Worm (Caenorhabditis elegans) whole organism, L3 larva: ENCODE results near the gene H06I04.3.

ENCODE experiments used
- R02D3.7 ChIP-seq: fragments of 150-350 bp; optimal IDR thresholded peaks from 2 replicates; lab custom pipeline; 2014; ENCODE audit warnings: missing biosample characterization, missing genetic modification characterization
- ZK546.5 ChIP-seq: sonication (generic microtip); optimal IDR thresholded peaks from 2 replicates; lab custom pipeline; 2017; ENCODE audit warnings: missing biosample characterization, missing genetic modification characterization
- aly-2 ChIP-seq: fragments of 150-350 bp; optimal IDR thresholded peaks from 2 replicates; lab custom pipeline; 2014; ENCODE audit warnings: missing biosample characterization, missing genetic modification characterization
- ama-1 ChIP-seq: fragments of 150-350 bp; optimal IDR thresholded peaks from 2 replicates; lab custom pipeline; 2018
- ceh-28 ChIP-seq: fragments of 150-350 bp; optimal IDR thresholded peaks from 2 replicates; lab custom pipeline; 2014; ENCODE audit warnings: missing biosample characterization, missing genetic modification reagents, missing genetic modification characterization
- ceh-82 ChIP-seq: fragments of 150-350 bp; optimal IDR thresholded peaks from 2 replicates; lab custom pipeline; 2014; ENCODE audit warnings: missing biosample characterization, missing genetic modification characterization
- ceh-9 ChIP-seq: sonication (generic microtip); optimal IDR thresholded peaks from 2 replicates; lab custom pipeline; 2018; ENCODE audit warnings: missing biosample characterization, missing genetic modification characterization
- daf-12 ChIP-seq: fragments of 150-350 bp; optimal IDR thresholded peaks from 2 replicates; lab custom pipeline; 2014; ENCODE audit warnings: missing biosample characterization, missing genetic modification reagents, missing genetic modification characterization
- egl-27 ChIP-seq: sonication (generic microtip); optimal IDR thresholded peaks from 4 replicates; lab custom pipeline; 2017; ENCODE audit warnings: missing biosample characterization, missing genetic modification reagents, missing genetic modification characterization
- egl-5 ChIP-seq: fragments of 150-350 bp; optimal IDR thresholded peaks from 2 replicates; lab custom pipeline; 2017; ENCODE audit warnings: missing biosample characterization, missing genetic modification reagents, missing genetic modification characterization, inconsistent platforms
- elt-1 ChIP-seq: fragments of 150-350 bp; optimal IDR thresholded peaks from 2 replicates; lab custom pipeline; 2014; ENCODE audit warnings: missing biosample characterization, missing genetic modification characterization
- elt-2 ChIP-seq: sonication (generic microtip); optimal IDR thresholded peaks from 2 replicates; lab custom pipeline; 2016; ENCODE audit warnings: missing genetic modification reagents, mild to moderate bottlenecking, missing genetic modification characterization, missing compliant biosample characterization
- elt-3 ChIP-seq, 3 experiments: fragments of 150-350 bp in 1 of 3; sonication (generic microtip) in 2 of 3; optimal IDR thresholded peaks; 2 replicates in 2 of 3; 4 replicates in 1 of 3; lab custom pipeline; 2014 to 2017; ENCODE audit warnings: missing biosample characterization in 3 of 3, missing genetic modification characterization in 3 of 3
- eor-1 ChIP-seq, 2 experiments: fragments of 150-350 bp; optimal IDR thresholded peaks; 2 replicates each; lab custom pipeline; 2014 to 2018; ENCODE audit warnings: missing biosample characterization in 2 of 2, missing genetic modification characterization in 2 of 2
- fkh-10 ChIP-seq: sonication (generic microtip); optimal IDR thresholded peaks from 2 replicates; lab custom pipeline; 2017; ENCODE audit warnings: missing biosample characterization, missing genetic modification reagents, missing genetic modification characterization
- fkh-2 ChIP-seq: fragments of 150-350 bp; optimal IDR thresholded peaks from 2 replicates; lab custom pipeline; 2014; ENCODE audit warnings: missing biosample characterization, missing genetic modification reagents, missing genetic modification characterization
- fos-1 ChIP-seq: fragments of 150-350 bp; optimal IDR thresholded peaks from 2 replicates; lab custom pipeline; 2014; ENCODE audit warnings: missing biosample characterization, missing genetic modification characterization
- hmg-11 ChIP-seq: sonication (generic microtip); optimal IDR thresholded peaks from 2 replicates; lab custom pipeline; 2016; ENCODE audit warnings: missing genetic modification characterization, missing compliant biosample characterization
- jun-1 ChIP-seq: fragments of 150-350 bp; optimal IDR thresholded peaks from 2 replicates; lab custom pipeline; 2014; ENCODE audit warnings: missing biosample characterization, missing genetic modification reagents, missing genetic modification characterization
- lin-15B ChIP-seq: fragments of 150-350 bp; optimal IDR thresholded peaks from 2 replicates; lab custom pipeline; 2014; ENCODE audit warnings: missing biosample characterization, missing genetic modification characterization
- lin-39 ChIP-seq: fragments of 150-350 bp; optimal IDR thresholded peaks from 2 replicates; lab custom pipeline; 2018; ENCODE audit warnings: missing biosample characterization, missing genetic modification reagents, missing genetic modification characterization
- lsy-12 ChIP-seq: sonication (generic microtip); optimal IDR thresholded peaks from 2 replicates; lab custom pipeline; 2016; ENCODE audit warnings: mild to moderate bottlenecking, missing genetic modification characterization, missing compliant biosample characterization
- mml-1 ChIP-seq: fragments of 150-350 bp; sonication (generic microtip); optimal IDR thresholded peaks from 3 replicates; lab custom pipeline; 2014; ENCODE audit warnings: missing biosample characterization, missing genetic modification characterization
- nfya-1 ChIP-seq: sonication (generic microtip); optimal IDR thresholded peaks from 2 replicates; lab custom pipeline; 2017; ENCODE audit warnings: missing genetic modification characterization, mild to moderate bottlenecking, missing compliant biosample characterization, antibody characterized with exemption, moderate library complexity; ENCODE audit not compliant: insufficient read depth
- nhr-11 ChIP-seq: fragments of 150-350 bp; optimal IDR thresholded peaks from 2 replicates; lab custom pipeline; 2014; ENCODE audit warnings: missing biosample characterization, missing genetic modification characterization
- nhr-12 ChIP-seq: fragments of 150-350 bp; optimal IDR thresholded peaks from 2 replicates; lab custom pipeline; 2014; ENCODE audit warnings: missing biosample characterization, missing genetic modification characterization
- nhr-23 ChIP-seq: fragments of 150-350 bp; optimal IDR thresholded peaks from 2 replicates; lab custom pipeline; 2014; ENCODE audit warnings: missing biosample characterization, missing genetic modification reagents, missing genetic modification characterization
- nhr-237 ChIP-seq: fragments of 150-350 bp; optimal IDR thresholded peaks from 2 replicates; lab custom pipeline; 2014; ENCODE audit warnings: missing biosample characterization, missing genetic modification characterization
- nhr-25 ChIP-seq: sonication (generic microtip); optimal IDR thresholded peaks from 2 replicates; lab custom pipeline; 2017; ENCODE audit warnings: missing biosample characterization, missing genetic modification characterization
- nhr-28 ChIP-seq: fragments of 150-350 bp; optimal IDR thresholded peaks from 2 replicates; lab custom pipeline; 2014; ENCODE audit warnings: missing biosample characterization, missing genetic modification characterization
- nhr-43 ChIP-seq: sonication (generic microtip); optimal IDR thresholded peaks from 2 replicates; lab custom pipeline; 2016; ENCODE audit warnings: mild to moderate bottlenecking, missing genetic modification characterization, missing compliant biosample characterization; ENCODE audit not compliant: poor library complexity, severe bottlenecking
- nhr-67 ChIP-seq: fragments of 150-350 bp; optimal IDR thresholded peaks from 2 replicates; lab custom pipeline; 2014; ENCODE audit warnings: missing biosample characterization, missing genetic modification characterization
- nhr-76 ChIP-seq: fragments of 150-350 bp; sonication (generic microtip); optimal IDR thresholded peaks from 5 replicates; lab custom pipeline; 2014; ENCODE audit warnings: missing biosample characterization, missing genetic modification characterization
- nhr-77 ChIP-seq: fragments of 150-350 bp; optimal IDR thresholded peaks from 2 replicates; lab custom pipeline; 2014; ENCODE audit warnings: missing biosample characterization, missing genetic modification characterization
- pha-4 ChIP-seq: fragments of 150-350 bp; optimal IDR thresholded peaks from 2 replicates; lab custom pipeline; 2014; ENCODE audit warnings: missing biosample characterization, missing genetic modification reagents, missing genetic modification characterization
- pqm-1 ChIP-seq: fragments of 150-350 bp; optimal IDR thresholded peaks from 2 replicates; lab custom pipeline; 2017; ENCODE audit warnings: missing biosample characterization, missing genetic modification characterization, inconsistent platforms
- skn-1 ChIP-seq: fragments of 150-350 bp; optimal IDR thresholded peaks from 2 replicates; lab custom pipeline; 2014; ENCODE audit warnings: missing biosample characterization, missing genetic modification characterization
- snpc-4 ChIP-seq: fragments of 150-350 bp; optimal IDR thresholded peaks from 2 replicates; lab custom pipeline; 2014; ENCODE audit warnings: missing biosample characterization, missing genetic modification characterization
- tbx-2 ChIP-seq: sonication (generic microtip); optimal IDR thresholded peaks from 2 replicates; lab custom pipeline; 2016; ENCODE audit warnings: mild to moderate bottlenecking, missing genetic modification characterization, missing compliant biosample characterization
- unc-62 ChIP-seq: fragments of 150-350 bp; sonication (generic microtip); optimal IDR thresholded peaks from 4 replicates; lab custom pipeline; 2014; ENCODE audit warnings: missing biosample characterization, missing genetic modification reagents, missing genetic modification characterization
- zag-1 ChIP-seq: fragments of 150-350 bp; optimal IDR thresholded peaks from 2 replicates; lab custom pipeline; 2014; ENCODE audit warnings: missing biosample characterization, missing genetic modification characterization
- ztf-11 ChIP-seq: fragments of 150-350 bp; optimal IDR thresholded peaks from 2 replicates; lab custom pipeline; 2014; ENCODE audit warnings: missing biosample characterization, missing genetic modification characterization
- ztf-4 ChIP-seq: fragments of 150-350 bp; optimal IDR thresholded peaks from 2 replicates; lab custom pipeline; 2014; ENCODE audit warnings: missing biosample characterization, missing genetic modification characterization

H06I04.3 gene

DNA sequence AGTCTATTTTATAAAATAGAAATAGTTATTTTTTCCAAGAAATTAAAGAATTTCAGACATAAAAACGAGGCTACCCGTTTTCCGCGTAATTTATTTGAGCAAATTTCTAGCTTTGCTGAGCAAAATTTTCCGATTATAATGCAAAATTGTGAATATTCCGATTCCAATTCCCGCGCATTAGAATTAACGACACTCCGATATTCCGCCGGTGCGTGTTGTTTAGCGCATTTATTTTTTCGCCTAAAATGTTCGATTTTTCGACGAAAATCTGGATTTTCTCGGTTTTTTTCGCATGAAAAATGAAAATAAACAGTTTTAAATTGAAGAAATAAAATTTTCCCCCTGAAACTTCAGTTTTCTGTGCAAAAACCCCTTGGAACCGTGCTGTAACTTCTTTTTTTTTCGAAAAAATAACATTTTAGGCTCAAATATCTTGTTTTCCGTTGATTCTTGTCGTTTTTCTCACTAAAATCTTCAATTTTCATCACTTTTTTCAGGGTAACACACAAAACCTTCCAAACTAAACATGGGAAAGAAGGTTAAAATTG is at the start of gene H06I04.3:
TSS of gene H06I04.3 (plus strand) at position 498 of the 548 bp plus-strand sequence.
- TF ChIP-seq ceh-28 (no peak), pha-4 (tag; lab: Kevin White, UChicago) (no peak), nhr-77 (tag; lab: Kevin White, UChicago) (no peak), nhr-12 (tag; lab: Kevin White, UChicago) (no peak), egl-5 (tag; lab: Kevin White, UChicago) (no peak), fkh-10 (GFP tag; lab: Kevin White, UChicago) (no peak), ztf-4 (no peak), nhr-76 (no peak), unc-62 (GFP tag; lab: Kevin White, UChicago) (no peak), ceh-82 (tag; lab: Kevin White, UChicago) (no peak), eor-1 (tag; optimal IDR thresholded peaks at IDR 0.05; lab: Kevin White, UChicago) (no peak), skn-1 (tag; lab: Kevin White, UChicago) (no peak), fos-1 (tag; lab: Kevin White, UChicago) (no peak), zag-1 (tag; lab: Kevin White, UChicago) (no peak), nhr-28 (no peak), nhr-23 (peak; percentile 22), elt-1 (tag; lab: Kevin White, UChicago) (no peak), hmg-11 (tag; lab: Kevin White, UChicago) (peak; percentile 50), lin-39 (tag; lab: Kevin White, UChicago) (peak; percentile 24), daf-12 (tag; lab: Kevin White, UChicago) (no peak), jun-1 (tag; lab: Kevin White, UChicago) (no peak), nhr-11 (tag; lab: Kevin White, UChicago) (no peak), ceh-9 (tag; lab: Kevin White, UChicago) (no peak), nhr-43 (no peak), nfya-1 (tag; lab: Kevin White, UChicago) (peak; percentile 41), ama-1 (lab: Kevin White, UChicago) (no peak), ztf-11 (tag; lab: Kevin White, UChicago) (no peak), R02D3.7 (tag; lab: Kevin White, UChicago) (no peak), elt-2 (tag; lab: Kevin White, UChicago) (no peak), mml-1 (tag; lab: Kevin White, UChicago) (no peak), nhr-237 (tag; lab: Kevin White, UChicago) (no peak), fkh-2 (no peak), tbx-2 (no peak), ZK546.5 (tag; lab: Kevin White, UChicago) (no peak), snpc-4 (no peak), lin-15B (tag; lab: Kevin White, UChicago) (peak; percentile 28), nhr-67 (tag; lab: Kevin White, UChicago) (no peak), aly-2 (tag; lab: Kevin White, UChicago) (no peak), pqm-1 (tag; lab: Kevin White, UChicago) (no peak), lsy-12 (no peak), elt-3 (tag; optimal IDR thresholded peaks at IDR 0.05; lab: Kevin White, UChicago) (no peak), nhr-25 (no peak)

DNA sequence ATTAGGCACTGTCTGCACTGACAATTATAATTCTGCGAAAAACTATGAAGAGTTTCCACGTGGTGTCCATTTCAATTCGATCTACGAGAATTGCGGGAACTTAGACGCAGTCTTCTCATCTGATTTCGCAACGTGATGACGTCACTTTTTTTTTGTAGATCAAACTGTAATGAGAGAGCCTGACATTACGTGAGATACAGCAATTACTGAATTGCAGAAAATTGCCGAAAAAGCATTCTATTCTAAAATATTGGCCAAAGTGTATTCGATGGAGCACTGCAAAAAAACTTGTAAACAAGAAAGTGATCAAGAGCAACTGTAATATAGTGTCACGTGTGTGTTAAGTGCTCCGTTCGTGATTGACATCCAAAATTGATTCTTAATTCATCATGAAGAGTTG is 43.6 kb upstream of the H06I04.3 start:
- TF ChIP-seq ceh-82 (tag; lab: Kevin White, UChicago): no peak
- no peak for TF ChIP-seq ZK546.5 (tag; lab: Kevin White, UChicago)
- no peak for TF ChIP-seq ztf-4
- no peak for TF ChIP-seq nhr-12 (tag; lab: Kevin White, UChicago)
- TF ChIP-seq egl-5 (tag; lab: Kevin White, UChicago): no peak
- TF ChIP-seq nhr-28: no peak
- TF ChIP-seq lin-15B (tag; lab: Kevin White, UChicago): no peak
- no peak for TF ChIP-seq fkh-2
- no peak for TF ChIP-seq fkh-10 (GFP tag; lab: Kevin White, UChicago)
- TF ChIP-seq egl-27 (tag; lab: Kevin White, UChicago): no peak
- no peak for TF ChIP-seq eor-1 (tag; optimal IDR thresholded peaks at IDR 0.05; lab: Kevin White, UChicago)
- no peak for TF ChIP-seq skn-1 (tag; lab: Kevin White, UChicago)
